Fruit fly (Drosophila melanogaster): ENCODE measurements around the gene CG17261.

The CG17261 gene

DNA sequence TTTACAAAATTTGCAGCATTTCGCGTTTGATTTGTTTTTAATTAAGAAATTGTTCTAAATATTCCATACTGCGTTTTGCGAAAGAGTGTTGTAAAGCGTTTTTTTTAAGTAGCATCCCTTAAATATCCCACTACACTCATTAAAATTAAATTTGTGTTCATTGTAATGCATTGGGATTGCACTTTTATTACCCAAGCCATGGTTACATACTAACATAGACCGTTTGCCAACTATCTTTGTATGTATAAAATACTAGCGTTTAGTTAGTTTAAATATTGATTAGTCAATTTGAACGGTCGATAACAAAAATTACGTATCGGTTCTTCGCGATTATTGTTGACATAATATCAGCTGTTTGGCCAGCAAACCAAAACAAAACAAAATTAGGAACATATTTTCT, 2.6 kb upstream of the CG17261 start, which contains the start of the genes cnir and CG17221 (continued):
- TF ChIP-seq CG17568 (GFP tag; optimal IDR thresholded peaks at IDR 0.05) (no peak), CG11093 (GFP tag; IDR thresholded peaks at IDR 0.05) (no peak), Mrtf (GFP tag; IDR thresholded peaks at IDR 0.05) (no peak), CG5953 (GFP tag; IDR thresholded peaks at IDR 0.05) (no peak), CG9932 (GFP tag; IDR thresholded peaks at IDR 0.05) (peak; percentile 72), hbn (GFP tag; IDR thresholded peaks at IDR 0.05; ENCODE audit: partially characterized antibody) (peak; percentile 62; the same call in 1 of the 2 replicates), ATbp (GFP tag; optimal IDR thresholded peaks at IDR 0.05) (no peak), CG10321 (GFP tag; IDR thresholded peaks at IDR 0.05) (no peak), Ssrp (tag; optimal IDR thresholded peaks at IDR 0.05) (peak; percentile 37), Fer2 (tag; optimal IDR thresholded peaks at IDR 0.05) (peak; percentile 72), wor (GFP tag; IDR thresholded peaks at IDR 0.05) (no peak), CG13296 (GFP tag; optimal IDR thresholded peaks at IDR 0.05) (peak; percentile 63), CG42726 (GFP tag; IDR thresholded peaks at IDR 0.05; ENCODE audit: partially characterized antibody) (no peak), Dad (GFP tag; optimal IDR thresholded peaks at IDR 0.05) (peak; percentile 62), CG11696 (GFP tag; IDR thresholded peaks at IDR 0.05) (no peak), ara (GFP tag; IDR thresholded peaks at IDR 0.05) (0 out of 2 replicates have a peak, but pooled peaks have one; percentile 12), CG10147 (GFP tag; optimal IDR thresholded peaks at IDR 0.05) (peak; percentile 55), CG9797 (GFP tag; optimal IDR thresholded peaks at IDR 0.05) (peak; percentile 27), CG6765 (GFP tag; optimal IDR thresholded peaks at IDR 0.05) (no peak), gt (GFP tag; IDR thresholded peaks at IDR 0.05) (no peak), CG8281 (tag; optimal IDR thresholded peaks at IDR 0.05) (peak; percentile 21), CG11723 (GFP tag; optimal IDR thresholded peaks at IDR 0.05) (peak; percentile 34), CG17802 (tag; optimal IDR thresholded peaks at IDR 0.05) (peak; percentile 26), lbe (GFP tag; optimal IDR thresholded peaks at IDR 0.05) (peak; percentile 81), ewg (GFP tag; optimal IDR thresholded peaks at IDR 0.05) (no peak), rib (GFP tag; IDR thresholded peaks at IDR 0.05) (no peak), psq (GFP tag; optimal IDR thresholded peaks at IDR 0.05) (no peak), wek (GFP tag; optimal IDR thresholded peaks at IDR 0.05) (no peak), Tbp (GFP tag; optimal IDR thresholded peaks at IDR 0.05) (no peak), ase (GFP tag; IDR thresholded peaks at IDR 0.05) (no peak; the same call in 2 of the 3 replicates), trem (tag; optimal IDR thresholded peaks at IDR 0.05) (peak; percentile 86), ind (GFP tag; optimal IDR thresholded peaks at IDR 0.05) (peak; percentile 73), CG2875 (GFP tag; optimal IDR thresholded peaks at IDR 0.05) (no peak), toy (GFP tag; IDR thresholded peaks at IDR 0.05) (no peak), gcm (GFP tag; optimal IDR thresholded peaks at IDR 0.05) (peak; percentile 5), CG6813 (GFP tag; optimal IDR thresholded peaks at IDR 0.05) (no peak), ranshi (GFP tag; IDR thresholded peaks at IDR 0.05) (no peak), sug (tag; optimal IDR thresholded peaks at IDR 0.05) (peak; percentile 78), CG11247 (GFP tag; IDR thresholded peaks at IDR 0.05) (no peak), CG31441 (GFP tag; IDR thresholded peaks at IDR 0.05) (peak; percentile 53), Adf1 (GFP tag; IDR thresholded peaks at IDR 0.05) (no peak; the same call in 1 of the 2 replicates), Elba2 (GFP tag; optimal IDR thresholded peaks at IDR 0.05) (peak; percentile 76), Atf-2 (GFP tag; optimal IDR thresholded peaks at IDR 0.05) (peak; percentile 51), az2 (GFP tag; optimal IDR thresholded peaks at IDR 0.05) (peak; percentile 75), CG33557 (GFP tag; optimal IDR thresholded peaks at IDR 0.05) (peak; percentile 18), CG9215 (GFP tag; IDR thresholded peaks at IDR 0.05) (peak; percentile 36), sob (GFP tag; IDR thresholded peaks at IDR 0.05) (peak; percentile 60), Optix (GFP tag; IDR thresholded peaks at IDR 0.05) (no peak), kah (GFP tag; optimal IDR thresholded peaks at IDR 0.05) (no peak), CG14441 (GFP tag; IDR thresholded peaks at IDR 0.05) (0 out of 2 replicates have a peak, but pooled peaks have one; percentile 21), fd96Cb (tag; optimal IDR thresholded peaks at IDR 0.05) (peak; percentile 42)
